Worm (Caenorhabditis elegans): ENCODE results near the gene Y38C1BA.1.

DNA sequence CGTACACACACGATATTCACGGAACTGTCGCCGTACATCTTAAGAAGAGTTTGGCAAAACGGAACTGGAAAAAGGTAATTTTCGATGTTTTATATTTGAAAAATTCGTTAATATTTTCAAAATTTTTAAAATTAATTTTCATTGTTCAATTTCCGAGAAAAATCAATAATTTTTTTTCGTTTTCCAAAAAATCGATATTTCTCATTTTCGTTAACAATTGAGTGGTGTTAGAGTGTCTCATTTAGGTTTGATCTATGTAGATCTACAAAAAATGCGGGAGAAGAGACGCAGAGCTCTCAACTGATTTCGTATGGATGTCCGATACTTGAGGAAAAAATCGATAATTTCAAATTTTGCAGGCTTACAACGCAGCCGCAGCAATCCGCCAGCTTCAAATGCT, 29.3 kb upstream of the Y38C1BA.1 start:
- TF ChIP-seq ceh-45 (GFP tag; IDR thresholded peaks at IDR 0.05) (no peak), ref-2 (tag; optimal IDR thresholded peaks at IDR 0.05) (no peak), nhr-11 (tag; optimal IDR thresholded peaks at IDR 0.05) (no peak), hlh-13 (GFP tag; optimal IDR thresholded peaks at IDR 0.05) (no peak), ama-1 (optimal IDR thresholded peaks at IDR 0.05) (no peak), nhr-232 (tag; optimal IDR thresholded peaks at IDR 0.05) (no peak), lim-6 (tag; optimal IDR thresholded peaks at IDR 0.05) (no peak)
